Worm (Caenorhabditis elegans) whole organism, mixed stage, embryonic: ENCODE data around the gene srx-95.

Experiments
- M03D4.4 ChIP-seq: sonication (generic microtip); optimal IDR thresholded peaks from 2 replicates; lab custom pipeline; 2017; ENCODE audit warnings: mild to moderate bottlenecking, missing genetic modification characterization, missing compliant biosample characterization
- bed-3 ChIP-seq: fragments of 200-800 bp; sonication (Bioruptor generic); optimal IDR thresholded peaks from 3 replicates; lab custom pipeline; 2018; ENCODE audit warnings: mild to moderate bottlenecking, missing genetic modification characterization, moderate library complexity, missing compliant biosample characterization
- ceh-39 ChIP-seq: fragments of 150-350 bp; optimal IDR thresholded peaks from 2 replicates; lab custom pipeline; 2014; ENCODE audit warnings: missing biosample characterization, missing genetic modification characterization
- ceh-43 ChIP-seq: fragments of 200-800 bp; sonication (Bioruptor generic); optimal IDR thresholded peaks from 2 replicates; lab custom pipeline; 2018; ENCODE audit warnings: mild to moderate bottlenecking, missing genetic modification characterization, moderate library complexity, missing compliant biosample characterization
- ceh-83 ChIP-seq: fragments of 200-800 bp; sonication (Bioruptor generic); optimal IDR thresholded peaks from 2 replicates; lab custom pipeline; 2018; ENCODE audit warnings: mild to moderate bottlenecking, missing genetic modification characterization, missing compliant biosample characterization
- ces-1 ChIP-seq: fragments of 150-350 bp; optimal IDR thresholded peaks from 2 replicates; lab custom pipeline; 2014; ENCODE audit warnings: missing biosample characterization, missing genetic modification reagents, missing genetic modification characterization
- cnd-1 ChIP-seq: fragments of 200-800 bp; sonication (Bioruptor generic); optimal IDR thresholded peaks from 2 replicates; lab custom pipeline; 2018; ENCODE audit warnings: mild to moderate bottlenecking, missing genetic modification characterization, missing compliant biosample characterization
- drap-1 ChIP-seq: fragments of 200-800 bp; sonication (Bioruptor generic); optimal IDR thresholded peaks from 3 replicates; lab custom pipeline; 2018; ENCODE audit warnings: mild to moderate bottlenecking, missing genetic modification characterization, missing compliant biosample characterization
- elt-1 ChIP-seq: sonication (generic microtip); optimal IDR thresholded peaks from 2 replicates; lab custom pipeline; 2017; ENCODE audit warnings: missing genetic modification characterization, mild to moderate bottlenecking, missing compliant biosample characterization, antibody characterized with exemption, moderate library complexity, borderline replicate concordance; ENCODE audit not compliant: insufficient read depth
- elt-3 ChIP-seq: fragments of 150-350 bp; optimal IDR thresholded peaks from 2 replicates; lab custom pipeline; 2014; ENCODE audit warnings: missing biosample characterization, missing genetic modification characterization
- flh-1 ChIP-seq: fragments of 200-800 bp; sonication (Bioruptor generic); optimal IDR thresholded peaks from 2 replicates; lab custom pipeline; 2018; ENCODE audit warnings: mild to moderate bottlenecking, missing genetic modification characterization, moderate library complexity, missing compliant biosample characterization
- ham-2 ChIP-seq: fragments of 200-800 bp; sonication (Bioruptor generic); optimal IDR thresholded peaks from 2 replicates; lab custom pipeline; 2018; ENCODE audit warnings: mild to moderate bottlenecking, missing genetic modification characterization, missing compliant biosample characterization
- hlh-1 ChIP-seq: fragments of 150-350 bp; optimal IDR thresholded peaks from 2 replicates; lab custom pipeline; 2014; ENCODE audit warnings: missing biosample characterization, missing genetic modification reagents, missing genetic modification characterization
- lin-13 ChIP-seq: fragments of 150-350 bp; optimal IDR thresholded peaks from 2 replicates; lab custom pipeline; 2014; ENCODE audit warnings: missing biosample characterization, missing genetic modification characterization
- lin-32 ChIP-seq: fragments of 200-800 bp; sonication (Bioruptor generic); optimal IDR thresholded peaks from 2 replicates; lab custom pipeline; 2018; ENCODE audit warnings: mild to moderate bottlenecking, missing genetic modification characterization, missing compliant biosample characterization
- lsy-2 ChIP-seq: fragments of 150-350 bp; optimal IDR thresholded peaks from 2 replicates; lab custom pipeline; 2014; ENCODE audit warnings: missing biosample characterization, missing genetic modification characterization
- mab-5 ChIP-seq: fragments of 150-350 bp; optimal IDR thresholded peaks from 2 replicates; lab custom pipeline; 2014; ENCODE audit warnings: missing biosample characterization, missing genetic modification characterization
- mep-1 ChIP-seq: fragments of 150-350 bp; optimal IDR thresholded peaks from 2 replicates; lab custom pipeline; 2017; ENCODE audit warnings: missing biosample characterization, missing genetic modification reagents, missing genetic modification characterization, inconsistent platforms
- mls-2 ChIP-seq: sonication (generic microtip); optimal IDR thresholded peaks from 2 replicates; lab custom pipeline; 2016; ENCODE audit warnings: mild to moderate bottlenecking, missing genetic modification characterization, moderate library complexity, missing compliant biosample characterization
- nhr-12 ChIP-seq: fragments of 150-350 bp; optimal IDR thresholded peaks from 2 replicates; lab custom pipeline; 2014; ENCODE audit warnings: missing biosample characterization, missing genetic modification characterization
- nhr-2 ChIP-seq: fragments of 150-350 bp; optimal IDR thresholded peaks from 2 replicates; lab custom pipeline; 2014; ENCODE audit warnings: missing biosample characterization, missing genetic modification characterization
- nhr-237 ChIP-seq: fragments of 150-350 bp; optimal IDR thresholded peaks from 2 replicates; lab custom pipeline; 2014; ENCODE audit warnings: missing biosample characterization, missing genetic modification characterization
- nhr-28 ChIP-seq: fragments of 150-350 bp; optimal IDR thresholded peaks from 2 replicates; lab custom pipeline; 2014; ENCODE audit warnings: missing biosample characterization, missing genetic modification characterization
- nhr-76 ChIP-seq: sonication (generic microtip); optimal IDR thresholded peaks from 2 replicates; lab custom pipeline; 2017; ENCODE audit warnings: missing biosample characterization, missing genetic modification characterization
- pha-4 ChIP-seq: fragments of 150-350 bp; optimal IDR thresholded peaks from 2 replicates; lab custom pipeline; 2018; ENCODE audit warnings: missing biosample characterization, missing genetic modification reagents, missing genetic modification characterization
- sem-2 ChIP-seq: fragments of 200-800 bp; sonication (Bioruptor generic); optimal IDR thresholded peaks from 2 replicates; lab custom pipeline; 2018; ENCODE audit warnings: mild to moderate bottlenecking, missing genetic modification characterization, missing compliant biosample characterization
- snpc-4 ChIP-seq: fragments of 150-350 bp; optimal IDR thresholded peaks from 2 replicates; lab custom pipeline; 2014; ENCODE audit warnings: missing biosample characterization, missing genetic modification characterization
- sptf-1 ChIP-seq: sonication (generic microtip); optimal IDR thresholded peaks from 2 replicates; lab custom pipeline; 2017; ENCODE audit warnings: mild to moderate bottlenecking, missing genetic modification characterization, moderate library complexity, missing compliant biosample characterization
- tbx-8 ChIP-seq: fragments of 200-800 bp; sonication (Bioruptor generic); optimal IDR thresholded peaks from 2 replicates; lab custom pipeline; 2018; ENCODE audit warnings: mild to moderate bottlenecking, missing genetic modification characterization, moderate library complexity, missing compliant biosample characterization
- unc-39 ChIP-seq: fragments of 150-350 bp; optimal IDR thresholded peaks from 2 replicates; lab custom pipeline; 2014; ENCODE audit warnings: missing biosample characterization, missing genetic modification characterization
- unc-62 ChIP-seq: fragments of 150-350 bp; optimal IDR thresholded peaks from 2 replicates; lab custom pipeline; 2014; ENCODE audit warnings: missing biosample characterization, missing genetic modification reagents, missing genetic modification characterization
- zip-8 ChIP-seq: fragments of 150-350 bp; optimal IDR thresholded peaks from 2 replicates; lab custom pipeline; 2014; ENCODE audit warnings: missing biosample characterization, missing genetic modification characterization

The srx-95 gene

DNA sequence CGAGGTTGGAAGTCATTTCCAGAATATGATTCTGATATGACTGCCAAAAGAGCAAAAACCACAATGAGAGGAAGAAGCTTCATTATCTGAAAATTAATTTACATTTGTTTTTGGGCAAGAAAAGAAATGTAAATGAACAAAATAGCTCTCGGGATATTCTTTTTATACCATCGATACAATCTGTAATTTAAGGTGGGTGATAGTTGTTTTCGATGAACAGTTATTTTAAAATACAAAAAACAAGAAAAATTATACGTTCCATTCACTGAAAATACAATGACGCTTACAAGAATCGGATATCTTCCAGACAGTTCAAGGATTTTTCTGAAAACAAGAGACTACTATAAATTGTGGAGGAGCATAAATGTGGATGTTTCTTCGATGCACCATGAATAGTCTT lies 9.9 kb downstream of the srx-95 start, which contains the start of gene ins-15:
TSS of gene ins-15 (minus strand) at position 101 of the 400 bp plus-strand sequence.
- TF ChIP-seq nhr-76 (tag; lab: Kevin White, UChicago) (no peak), M03D4.4 (tag; lab: Kevin White, UChicago) (no peak), flh-1 (GFP tag; lab: Kevin White, UChicago) (no peak), nhr-12 (tag; lab: Kevin White, UChicago) (no peak)

DNA sequence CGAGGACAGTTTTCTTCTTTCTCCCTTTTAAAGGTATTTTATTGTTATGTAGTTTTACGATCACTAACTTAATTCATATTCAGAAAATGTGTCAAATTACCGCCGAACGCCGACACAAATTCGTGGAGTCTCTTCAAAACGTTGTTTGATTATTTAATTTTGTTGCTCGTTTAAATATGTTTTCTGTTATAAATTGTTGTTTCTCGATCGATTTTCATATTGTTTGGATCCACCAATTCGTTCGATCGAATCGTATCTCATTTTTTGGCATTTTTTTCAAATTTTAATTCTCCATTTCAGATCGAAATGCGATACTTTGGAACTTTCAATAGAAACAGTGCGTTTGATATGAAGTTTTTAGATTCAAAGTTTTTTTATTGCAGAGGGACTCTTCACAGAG lies 12.0 kb downstream of the srx-95 start, which contains the start of gene F41G3.6:
TSS of gene F41G3.6 (plus strand) at position 301 of the 400 bp plus-strand sequence.
- no peak for TF ChIP-seq sptf-1 (tag; lab: Kevin White, UChicago)
- TF ChIP-seq ceh-83 (GFP tag; lab: Kevin White, UChicago) = no peak
- no peak for TF ChIP-seq hlh-1 (tag; lab: Kevin White, UChicago)
- no peak for TF ChIP-seq ham-2 (GFP tag; lab: Kevin White, UChicago)
- no peak for TF ChIP-seq mab-5 (tag; lab: Kevin White, UChicago)
- no peak for TF ChIP-seq lin-13 (tag; lab: Kevin White, UChicago)
- no peak for TF ChIP-seq snpc-4
- TF ChIP-seq mep-1 (tag; lab: Kevin White, UChicago) = no peak
- no peak for TF ChIP-seq M03D4.4 (tag; lab: Kevin White, UChicago)
- no peak for TF ChIP-seq nhr-2 (tag; lab: Kevin White, UChicago)
- TF ChIP-seq bed-3 (GFP tag; lab: Kevin White, UChicago) = no peak

DNA sequence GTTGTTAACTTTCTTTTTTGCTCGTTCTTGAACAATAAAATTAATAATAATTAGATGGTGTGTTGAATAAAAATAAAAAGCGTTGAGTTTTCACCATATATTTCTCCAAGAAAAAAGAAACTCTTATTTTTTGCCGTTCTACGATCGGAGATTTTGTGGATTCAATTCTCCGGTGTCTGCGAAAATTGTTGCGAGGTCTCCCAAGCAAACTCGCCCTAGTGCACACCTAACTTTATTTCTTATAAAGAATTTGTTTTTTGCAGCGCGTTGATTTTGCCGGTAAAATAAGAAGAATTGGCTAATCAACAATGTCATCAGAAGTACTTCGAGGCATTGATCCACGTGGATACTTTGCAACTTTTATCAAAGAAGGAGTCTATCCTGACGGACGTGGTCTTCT lies 13.1 kb downstream of the srx-95 start, which contains the start of gene exos-8:
TSS of gene exos-8 (plus strand) at position 264 of the 400 bp plus-strand sequence.
- TF ChIP-seq unc-39 (no peak), nhr-237 (tag; lab: Kevin White, UChicago) (peak; percentile 49), ceh-43 (GFP tag; lab: Kevin White, UChicago) (no peak), mls-2 (tag; lab: Kevin White, UChicago) (peak; percentile 50), sem-2 (GFP tag; lab: Kevin White, UChicago) (no peak), bed-3 (GFP tag; lab: Kevin White, UChicago) (no peak), ham-2 (GFP tag; lab: Kevin White, UChicago) (no peak), ceh-83 (GFP tag; lab: Kevin White, UChicago) (no peak), unc-62 (GFP tag; lab: Kevin White, UChicago) (no peak), nhr-28 (no peak), elt-3 (no peak), sptf-1 (tag; lab: Kevin White, UChicago) (no peak), pha-4 (no peak), drap-1 (GFP tag; lab: Kevin White, UChicago) (peak; percentile 6), nhr-76 (tag; lab: Kevin White, UChicago) (no peak), M03D4.4 (tag; lab: Kevin White, UChicago) (peak; percentile 28), lin-13 (tag; lab: Kevin White, UChicago) (peak; percentile 34), cnd-1 (tag; lab: Kevin White, UChicago) (peak; percentile 46), ces-1 (GFP tag; lab: Kevin White, UChicago) (peak; percentile 76), nhr-2 (tag; lab: Kevin White, UChicago) (no peak), flh-1 (GFP tag; lab: Kevin White, UChicago) (no peak), ceh-39 (tag; lab: Kevin White, UChicago) (no peak), lsy-2 (peak; percentile 67), elt-1 (no peak), hlh-1 (tag; lab: Kevin White, UChicago) (no peak), snpc-4 (no peak), zip-8 (tag; lab: Kevin White, UChicago) (no peak), lin-32 (peak; percentile 1), nhr-12 (tag; lab: Kevin White, UChicago) (no peak), mep-1 (tag; lab: Kevin White, UChicago) (peak; percentile 67), mab-5 (tag; lab: Kevin White, UChicago) (no peak), tbx-8 (GFP tag; lab: Kevin White, UChicago) (no peak)

DNA sequence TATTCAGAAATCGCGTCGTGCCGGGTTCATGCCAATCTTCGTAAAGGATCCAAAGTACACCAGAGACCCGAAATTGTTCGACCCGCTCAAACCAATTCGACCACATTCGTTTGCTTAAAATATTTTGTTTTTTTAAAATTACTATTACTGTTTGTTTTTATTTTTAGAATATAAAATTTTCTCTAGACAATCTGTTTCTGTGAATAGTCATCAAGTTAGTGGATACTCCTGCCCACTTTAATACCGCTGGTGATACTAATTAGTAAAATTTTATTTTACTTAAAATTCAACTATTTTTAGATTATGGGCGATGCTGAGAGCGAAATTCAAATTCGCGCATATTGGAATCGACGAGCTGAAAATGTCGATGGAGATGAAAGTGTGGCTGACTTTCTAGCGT lies 18.0 kb downstream of the srx-95 start, which contains the start of gene T14B4.1:
TSS of gene T14B4.1 (plus strand) at position 301 of the 400 bp plus-strand sequence.
- TF ChIP-seq snpc-4 (no peak), ces-1 (GFP tag; lab: Kevin White, UChicago) (no peak), unc-62 (GFP tag; lab: Kevin White, UChicago) (no peak), elt-1 (no peak)
